Worm (Caenorhabditis elegans): Measurements from ENCODE around the gene R13D11.3.

DNA sequence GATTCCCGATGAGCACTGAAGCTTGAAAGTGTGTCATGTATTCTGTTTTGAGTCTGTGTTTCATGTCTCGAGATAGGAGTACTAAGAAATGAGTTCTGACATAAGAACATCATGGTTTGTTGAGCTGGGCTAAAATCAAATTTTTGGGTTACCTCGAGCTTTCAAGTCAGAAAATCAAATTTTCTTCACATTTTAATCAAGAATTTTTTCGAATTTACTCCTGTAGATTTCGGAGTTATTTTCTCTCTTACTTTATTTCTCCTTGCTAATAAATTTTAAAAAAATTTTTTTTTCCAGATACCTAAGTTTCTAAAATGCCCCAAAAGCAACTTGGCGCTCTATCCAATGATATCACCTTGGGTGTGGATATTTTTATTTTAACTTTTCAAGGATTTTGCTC, 11.3 kb downstream of the R13D11.3 start, which contains the start of gene F41H8.2:
- no peak for TF ChIP-seq ztf-11 (tag; optimal IDR thresholded peaks at IDR 0.05)
- no peak for TF ChIP-seq hlh-1 (tag; optimal IDR thresholded peaks at IDR 0.05)
